Fruit fly (Drosophila melanogaster) whole organism, embryonic: ENCODE measurements around the gene CG11679.
A peak's percentile ranks its signal among the peaks of the same experiment; 100 is the strongest.

ENCODE experiments used
- Abd-B ChIP-seq: fragments of 200-800 bp; sonication (Bioruptor generic); optimal IDR thresholded peaks from 2 replicates; lab custom pipeline; 2018; ENCODE audit warnings: missing biosample characterization, mild to moderate bottlenecking, missing genetic modification characterization, moderate library complexity
- BEAF-32 ChIP-seq: fragments of 200-800 bp; sonication (Bioruptor generic); optimal IDR thresholded peaks from 3 replicates; lab custom pipeline; 2017; ENCODE audit warnings: missing biosample characterization, missing genetic modification characterization, mild to moderate bottlenecking, moderate library complexity, missing genetic modification reagents
- CG10366 ChIP-seq: fragments of 200-800 bp; sonication (Bioruptor generic); IDR thresholded peaks from 2 replicates; pipeline ENCODE4 v1.3.6; 2022; ENCODE audit warnings: missing biosample characterization, missing genetic modification characterization
- CG10959 ChIP-seq: fragments of 200-800 bp; sonication (Bioruptor generic); IDR thresholded peaks from 2 replicates; pipeline ENCODE4 v1.3.6; 2022; ENCODE audit warnings: missing biosample characterization, missing genetic modification characterization
- CG10979 ChIP-seq: fragments of 200-800 bp; sonication (Bioruptor generic); optimal IDR thresholded peaks from 2 replicates; lab custom pipeline; 2018; ENCODE audit warnings: missing biosample characterization, mild to moderate bottlenecking, missing genetic modification characterization, moderate library complexity
- CG11093 ChIP-seq: fragments of 200-800 bp; sonication (Bioruptor generic); IDR thresholded peaks from 3 replicates; pipeline ENCODE4 v1.3.6; 2022; ENCODE audit warnings: missing biosample characterization, missing genetic modification characterization
- CG12104 ChIP-seq: fragments of 200-800 bp; sonication (Bioruptor generic); optimal IDR thresholded peaks from 3 replicates; lab custom pipeline; 2016; ENCODE audit warnings: missing biosample characterization, missing genetic modification characterization
- CG12155 ChIP-seq: fragments of 200-800 bp; sonication (Bioruptor generic); optimal IDR thresholded peaks from 3 replicates; lab custom pipeline; 2016; ENCODE audit warnings: missing biosample characterization, missing genetic modification characterization
- CG1233 ChIP-seq: fragments of 200-800 bp; sonication (Bioruptor generic); optimal IDR thresholded peaks from 4 replicates; lab custom pipeline; 2018; ENCODE audit warnings: missing biosample characterization, mild to moderate bottlenecking, missing genetic modification characterization
- CG12391 ChIP-seq: fragments of 200-800 bp; sonication (Bioruptor generic); optimal IDR thresholded peaks from 3 replicates; lab custom pipeline; 2018; ENCODE audit warnings: missing biosample characterization, mild to moderate bottlenecking, missing genetic modification characterization, moderate library complexity
- CG13775 ChIP-seq: fragments of 200-800 bp; sonication (Bioruptor generic); optimal IDR thresholded peaks from 3 replicates; lab custom pipeline; 2017; ENCODE audit warnings: missing biosample characterization, mild to moderate bottlenecking, missing genetic modification characterization
- CG1529 ChIP-seq: fragments of 200-800 bp; sonication (Bioruptor generic); optimal IDR thresholded peaks from 3 replicates; lab custom pipeline; 2018; ENCODE audit warnings: missing biosample characterization, missing genetic modification characterization
- CG15601 ChIP-seq: fragments of 200-800 bp; sonication (Bioruptor generic); optimal IDR thresholded peaks from 3 replicates; lab custom pipeline; 2019; ENCODE audit warnings: missing biosample characterization, mild to moderate bottlenecking, missing genetic modification characterization, moderate library complexity
- CG1792 ChIP-seq: fragments of 200-800 bp; sonication (Bioruptor generic); optimal IDR thresholded peaks from 2 replicates; lab custom pipeline; 2016; ENCODE audit warnings: missing biosample characterization, missing genetic modification characterization
- CG2712 ChIP-seq: fragments of 200-800 bp; optimal IDR thresholded peaks from 3 replicates; lab custom pipeline; 2019; ENCODE audit warnings: missing biosample characterization, mild to moderate bottlenecking, missing genetic modification characterization, moderate library complexity
- CG30020 ChIP-seq: fragments of 200-800 bp; optimal IDR thresholded peaks from 2 replicates; lab custom pipeline; 2019; ENCODE audit warnings: missing biosample characterization, mild to moderate bottlenecking, missing genetic modification characterization, moderate library complexity
- CG31224 ChIP-seq: fragments of 200-800 bp; sonication (Bioruptor generic); IDR thresholded peaks from 2 replicates; pipeline ENCODE4 v1.3.6; 2022; ENCODE audit warnings: missing biosample characterization, missing genetic modification characterization
- CG31388 ChIP-seq: fragments of 200-800 bp; sonication (Bioruptor generic); optimal IDR thresholded peaks from 2 replicates; lab custom pipeline; 2016; ENCODE audit warnings: missing biosample characterization, missing genetic modification characterization
- CG33213 ChIP-seq: fragments of 200-800 bp; sonication (Bioruptor generic); optimal IDR thresholded peaks from 3 replicates; lab custom pipeline; 2016; ENCODE audit warnings: missing biosample characterization, missing genetic modification characterization
- CG4328 ChIP-seq: fragments of 200-800 bp; sonication (Bioruptor generic); optimal IDR thresholded peaks from 3 replicates; lab custom pipeline; 2017; ENCODE audit warnings: missing biosample characterization, missing genetic modification reagents, missing genetic modification characterization
- CG4360 ChIP-seq: fragments of 200-800 bp; sonication (Bioruptor generic); IDR thresholded peaks from 2 replicates; pipeline ENCODE4 v1.3.6; 2022; ENCODE audit warnings: missing biosample characterization, missing genetic modification characterization
- CG5953 ChIP-seq: fragments of 200-800 bp; sonication (Bioruptor generic); IDR thresholded peaks from 2 replicates; pipeline ENCODE4 v1.3.6; 2022; ENCODE audit warnings: missing biosample characterization, missing genetic modification characterization
- CG6175 ChIP-seq: fragments of 200-800 bp; sonication (Bioruptor generic); IDR thresholded peaks from 3 replicates; pipeline ENCODE4 v1.3.6; 2022; ENCODE audit warnings: missing biosample characterization, missing genetic modification characterization
- D19A ChIP-seq: fragments of 200-800 bp; optimal IDR thresholded peaks from 3 replicates; lab custom pipeline; 2019; ENCODE audit warnings: missing biosample characterization, mild to moderate bottlenecking, missing genetic modification characterization, moderate library complexity
- D19B ChIP-seq: fragments of 200-800 bp; sonication (Bioruptor generic); optimal IDR thresholded peaks from 2 replicates; lab custom pipeline; 2017; ENCODE audit warnings: missing biosample characterization, mild to moderate bottlenecking, missing genetic modification characterization
- Deaf1 ChIP-seq: fragments of 200-800 bp; optimal IDR thresholded peaks from 3 replicates; lab custom pipeline; 2019; ENCODE audit warnings: missing biosample characterization, mild to moderate bottlenecking, missing genetic modification characterization, moderate library complexity
- Dref ChIP-seq: fragments of 200-800 bp; sonication (Bioruptor generic); IDR thresholded peaks from 2 replicates; pipeline ENCODE4 v1.3.6; 2022; ENCODE audit warnings: missing biosample characterization, missing genetic modification characterization
- ERR ChIP-seq: fragments of 200-800 bp; sonication (Bioruptor generic); optimal IDR thresholded peaks from 2 replicates; lab custom pipeline; 2016; ENCODE audit warnings: missing biosample characterization, missing genetic modification characterization
- Elba2 ChIP-seq: fragments of 200-800 bp; sonication (Bioruptor generic); optimal IDR thresholded peaks from 3 replicates; lab custom pipeline; 2016; ENCODE audit warnings: missing biosample characterization, missing genetic modification characterization
- Hr3 ChIP-seq: fragments of 200-800 bp; sonication (Bioruptor generic); optimal IDR thresholded peaks from 3 replicates; lab custom pipeline; 2016; ENCODE audit warnings: missing biosample characterization, missing genetic modification characterization
- Jarid2 ChIP-seq: fragments of 200-800 bp; sonication (Bioruptor generic); optimal IDR thresholded peaks from 3 replicates; lab custom pipeline; 2017; ENCODE audit warnings: mild to moderate bottlenecking, missing biosample characterization, missing genetic modification reagents, missing genetic modification characterization
- Nf-YB ChIP-seq: fragments of 200-800 bp; sonication (Bioruptor generic); optimal IDR thresholded peaks from 3 replicates; lab custom pipeline; 2019; ENCODE audit warnings: missing biosample characterization, mild to moderate bottlenecking, missing genetic modification characterization, moderate library complexity
- PHDP ChIP-seq: fragments of 200-800 bp; sonication (Bioruptor generic); optimal IDR thresholded peaks from 3 replicates; lab custom pipeline; 2018; ENCODE audit warnings: missing biosample characterization, mild to moderate bottlenecking, missing genetic modification characterization, moderate library complexity
- Ravus ChIP-seq: fragments of 200-800 bp; sonication (Bioruptor generic); IDR thresholded peaks from 2 replicates; pipeline ENCODE4 v1.3.6; 2022; ENCODE audit warnings: missing biosample characterization, missing genetic modification characterization
- TFAM ChIP-seq: fragments of 200-800 bp; sonication (Bioruptor generic); optimal IDR thresholded peaks from 2 replicates; lab custom pipeline; 2017; ENCODE audit warnings: missing biosample characterization, missing genetic modification characterization, inconsistent platforms
- abd-A ChIP-seq: fragments of 200-800 bp; sonication (Bioruptor generic); optimal IDR thresholded peaks from 3 replicates; lab custom pipeline; 2019; ENCODE audit warnings: missing biosample characterization, mild to moderate bottlenecking, missing genetic modification characterization, moderate library complexity
- ac ChIP-seq: fragments of 200-800 bp; sonication (Bioruptor generic); optimal IDR thresholded peaks from 3 replicates; lab custom pipeline; 2017; ENCODE audit warnings: missing biosample characterization, mild to moderate bottlenecking, missing genetic modification characterization
- bsh ChIP-seq, 2 experiments: fragments of 200-800 bp; sonication (Bioruptor generic); optimal IDR thresholded peaks; 2 replicates each; lab custom pipeline; 2017 to 2018; ENCODE audit warnings: mild to moderate bottlenecking in 2 of 2, missing biosample characterization in 2 of 2, missing genetic modification characterization in 2 of 2, moderate library complexity in 1 of 2
- cad ChIP-seq: fragments of >200 bp; optimal IDR thresholded peaks from 2 replicates; lab custom pipeline; 2017; ENCODE audit warnings: missing biosample characterization, missing genetic modification characterization
- chn ChIP-seq: fragments of 200-800 bp; sonication (Bioruptor generic); optimal IDR thresholded peaks from 2 replicates; lab custom pipeline; 2016; ENCODE audit warnings: missing biosample characterization, missing genetic modification characterization
- ci ChIP-seq: fragments of 200-800 bp; sonication (Bioruptor generic); IDR thresholded peaks from 3 replicates; pipeline ENCODE4 v1.3.6; 2022; ENCODE audit warnings: missing biosample characterization, missing genetic modification characterization
- croc ChIP-seq: fragments of 200-800 bp; sonication (Bioruptor generic); conservative IDR thresholded peaks from 3 replicates; pipeline ENCODE4 v1.3.6; 2022; ENCODE audit warnings: missing biosample characterization, missing genetic modification characterization
- dimm ChIP-seq: fragments of 200-800 bp; sonication (Bioruptor generic); IDR thresholded peaks from 2 replicates; pipeline ENCODE4 v1.3.6; 2022; ENCODE audit warnings: missing biosample characterization, missing genetic modification characterization
- fd3F ChIP-seq: fragments of 200-800 bp; sonication (Bioruptor generic); optimal IDR thresholded peaks from 2 replicates; lab custom pipeline; 2018; ENCODE audit warnings: missing biosample characterization, mild to moderate bottlenecking, missing genetic modification characterization, moderate library complexity
- ind ChIP-seq: fragments of 200-800 bp; sonication (Bioruptor generic); optimal IDR thresholded peaks from 3 replicates; lab custom pipeline; 2016; ENCODE audit warnings: missing biosample characterization, missing genetic modification characterization
- jumu ChIP-seq: fragments of 200-800 bp; sonication (Bioruptor generic); optimal IDR thresholded peaks from 3 replicates; lab custom pipeline; 2016; ENCODE audit warnings: missing biosample characterization, missing genetic modification characterization
- kah ChIP-seq: fragments of 200-800 bp; sonication (Bioruptor generic); optimal IDR thresholded peaks from 2 replicates; lab custom pipeline; 2018; ENCODE audit warnings: missing biosample characterization, mild to moderate bottlenecking, missing genetic modification characterization
- ken ChIP-seq: fragments of 200-800 bp; sonication (Bioruptor generic); IDR thresholded peaks from 3 replicates; pipeline ENCODE4 v1.3.6; 2022; ENCODE audit warnings: missing biosample characterization, missing genetic modification characterization
- pho ChIP-seq: fragments of 200-800 bp; sonication (Bioruptor generic); optimal IDR thresholded peaks from 2 replicates; lab custom pipeline; 2016; ENCODE audit warnings: missing biosample characterization, missing genetic modification characterization
- sens-2 ChIP-seq: fragments of 200-800 bp; sonication (Bioruptor generic); IDR thresholded peaks from 2 replicates; pipeline ENCODE4 v1.3.6; 2022; ENCODE audit warnings: missing biosample characterization, missing genetic modification characterization

CG11679 gene

dm6 chrX:15745905-15746681, 7.3 kb upstream of the CG11679 start, which contains the start of the genes CG8944 and CCT6 (continued):
- TF ChIP-seq bsh (GFP tag; optimal IDR thresholded peaks at IDR 0.05; lab: Kevin White, UChicago) (no peak), CG12104 (GFP tag; lab: Kevin White, UChicago) (no peak), CG11093 (GFP tag; lab: Robert Waterston, UW) (no peak), CG10366 (no peak), CG15601 (tag; lab: Kevin White, UChicago) (no peak), CG5953 (GFP tag; lab: Robert Waterston, UW) (no peak), Dref (peak; percentile 71), Elba2 (GFP tag; lab: Kevin White, UChicago) (no peak), CG33213 (GFP tag; lab: Kevin White, UChicago) (no peak), Deaf1 (tag; lab: Kevin White, UChicago) (no peak), PHDP (tag; lab: Kevin White, UChicago) (no peak), CG4328 (GFP tag; lab: Kevin White, UChicago) (peak; percentile 22), CG12391 (peak; percentile 59), ci (GFP tag; lab: Robert Waterston, UW) (0 out of 3 replicates have a peak, but pooled peaks have one; percentile 19), ERR (no peak), ind (GFP tag; lab: Kevin White, UChicago) (peak; percentile 20), CG13775 (GFP tag; lab: Kevin White, UChicago) (peak; percentile 29), CG10959 (GFP tag; lab: Robert Waterston, UW) (no peak), fd3F (GFP tag; lab: Kevin White, UChicago) (no peak), CG2712 (tag; lab: Kevin White, UChicago) (peak; percentile 32), dimm (GFP tag; lab: Robert Waterston, UW) (no peak), CG1529 (GFP tag; lab: Kevin White, UChicago) (no peak), croc (GFP tag; lab: Robert Waterston, UW) (no peak), BEAF-32 (GFP tag; lab: Kevin White, UChicago) (peak; percentile 65), Nf-YB (GFP tag; lab: Kevin White, UChicago) (no peak), Hr3 (GFP tag; lab: Kevin White, UChicago) (peak; percentile 28), CG31388 (no peak), abd-A (no peak), Abd-B (GFP tag; lab: Kevin White, UChicago) (no peak), CG12155 (GFP tag; lab: Kevin White, UChicago) (no peak), chn (no peak), kah (GFP tag; lab: Kevin White, UChicago) (no peak), Jarid2 (GFP tag; lab: Kevin White, UChicago) (no peak), CG4360 (no peak), D19A (tag; lab: Kevin White, UChicago) (peak; percentile 17), cad (GFP tag; lab: Kevin White, UChicago) (no peak), jumu (no peak), ac (GFP tag; lab: Kevin White, UChicago) (no peak), CG31224 (GFP tag; lab: Robert Waterston, UW) (no peak), CG1792 (GFP tag; lab: Kevin White, UChicago) (no peak), D19B (GFP tag; lab: Kevin White, UChicago) (no peak), Ravus (GFP tag; lab: Robert Waterston, UW) (no peak), ken (GFP tag; lab: Robert Waterston, UW) (no peak; the same call in 2 of the 3 replicates), TFAM (GFP tag; lab: Kevin White, UChicago) (no peak), CG6175 (GFP tag; lab: Robert Waterston, UW) (no peak), sens-2 (GFP tag; lab: Robert Waterston, UW) (0 out of 2 replicates have a peak, but pooled peaks have one; percentile 12), CG30020 (tag; lab: Kevin White, UChicago) (peak; percentile 4), pho (GFP tag; lab: Kevin White, UChicago) (no peak), CG10979 (no peak), CG1233 (no peak)
